Worm (Caenorhabditis elegans) whole organism, L1 larva: ENCODE data around the gene tebp-1.

Experiments
- C16A3.4 ChIP-seq: fragments of 150-350 bp; optimal IDR thresholded peaks from 2 replicates; lab custom pipeline; 2014; ENCODE audit warnings: missing biosample characterization, missing genetic modification characterization
- C34B4.2 ChIP-seq: sonication (generic microtip); optimal IDR thresholded peaks from 2 replicates; lab custom pipeline; 2017; ENCODE audit warnings: mild to moderate bottlenecking, missing genetic modification characterization, missing compliant biosample characterization
- Y116A8C.19 ChIP-seq: sonication (generic microtip); optimal IDR thresholded peaks from 2 replicates; lab custom pipeline; 2016; ENCODE audit warnings: missing compliant biosample characterization, missing genetic modification characterization, borderline replicate concordance
- alr-1 ChIP-seq: fragments of 200-800 bp; sonication (Bioruptor generic); optimal IDR thresholded peaks from 2 replicates; lab custom pipeline; 2018; ENCODE audit warnings: borderline replicate concordance, mild to moderate bottlenecking, missing genetic modification characterization, missing compliant biosample characterization
- aly-2 ChIP-seq: fragments of 150-350 bp; optimal IDR thresholded peaks from 2 replicates; lab custom pipeline; 2014; ENCODE audit warnings: missing biosample characterization, missing genetic modification characterization
- blmp-1 ChIP-seq: fragments of 150-350 bp; optimal IDR thresholded peaks from 2 replicates; lab custom pipeline; 2014; ENCODE audit warnings: missing biosample characterization, missing genetic modification characterization
- ceh-63 ChIP-seq: fragments of 200-800 bp; sonication (Bioruptor generic); optimal IDR thresholded peaks from 2 replicates; lab custom pipeline; 2018; ENCODE audit warnings: mild to moderate bottlenecking, missing genetic modification characterization, missing compliant biosample characterization
- ceh-8 ChIP-seq: fragments of 200-800 bp; sonication (Bioruptor generic); optimal IDR thresholded peaks from 2 replicates; lab custom pipeline; 2018; ENCODE audit warnings: mild to moderate bottlenecking, missing genetic modification characterization, moderate library complexity, missing compliant biosample characterization
- ceh-82 ChIP-seq, 3 experiments: fragments of 150-350 bp in 1 of 3; sonication (generic microtip) in 2 of 3; optimal IDR thresholded peaks; 2 replicates each; lab custom pipeline; 2014 to 2017; ENCODE audit warnings: missing biosample characterization in 3 of 3, missing genetic modification characterization in 3 of 3
- ceh-88 ChIP-seq: fragments of 200-800 bp; sonication (Bioruptor generic); IDR thresholded peaks from 2 replicates; pipeline ENCODE4 v1.3.6; 2022; ENCODE audit warnings: missing genetic modification characterization, missing compliant biosample characterization
- ceh-90 ChIP-seq: sonication (generic microtip); optimal IDR thresholded peaks from 2 replicates; lab custom pipeline; 2016; ENCODE audit warnings: missing genetic modification characterization, missing compliant biosample characterization
- dpl-1 ChIP-seq, 3 experiments: fragments of 150-350 bp in 2 of 3; sonication (generic microtip) in 1 of 3; optimal IDR thresholded peaks; 2 replicates each; lab custom pipeline; 2014 to 2017; ENCODE audit warnings: missing biosample characterization in 3 of 3, missing genetic modification characterization in 3 of 3, missing genetic modification reagents in 3 of 3
- efl-1 ChIP-seq, 4 experiments: fragments of 150-350 bp; optimal IDR thresholded peaks in 3 of 4; peaks in 1 of 4; 1 replicate in 1 of 4; 2 replicates in 3 of 4; lab custom pipeline; 2014; ENCODE audit warnings: missing biosample characterization in 2 of 4, missing genetic modification characterization in 2 of 4, missing genetic modification reagents in 2 of 4
- efl-3 ChIP-seq: fragments of 200-800 bp; sonication (Bioruptor generic); optimal IDR thresholded peaks from 2 replicates; lab custom pipeline; 2018; ENCODE audit warnings: mild to moderate bottlenecking, missing genetic modification characterization, missing compliant biosample characterization
- egl-13 ChIP-seq: sonication (generic microtip); optimal IDR thresholded peaks from 2 replicates; lab custom pipeline; 2016; ENCODE audit warnings: missing genotype, missing genetic modification reagents, missing genetic modification characterization, missing compliant biosample characterization
- egl-27 ChIP-seq, 2 experiments: fragments of 150-350 bp in 1 of 2; sonication (generic microtip); optimal IDR thresholded peaks; 3 replicates each; lab custom pipeline; 2017 to 2018; ENCODE audit warnings: missing biosample characterization in 2 of 2, missing genetic modification characterization in 2 of 2, missing genetic modification reagents in 2 of 2
- elt-3 ChIP-seq, 6 experiments: fragments of 150-350 bp in 1 of 6; sonication (generic microtip); optimal IDR thresholded peaks; 2 replicates each; lab custom pipeline; 2017 to 2018; ENCODE audit warnings: missing biosample characterization in 6 of 6, missing genetic modification characterization in 6 of 6, inconsistent platforms in 1 of 6
- fkh-4 ChIP-seq: sonication (generic microtip); optimal IDR thresholded peaks from 2 replicates; lab custom pipeline; 2016; ENCODE audit warnings: missing compliant biosample characterization, missing genetic modification characterization, borderline replicate concordance
- fos-1 ChIP-seq: fragments of 150-350 bp; optimal IDR thresholded peaks from 2 replicates; lab custom pipeline; 2014; ENCODE audit warnings: missing biosample characterization, missing genetic modification characterization
- hlh-4 ChIP-seq: sonication (generic microtip); optimal IDR thresholded peaks from 2 replicates; lab custom pipeline; 2016; ENCODE audit warnings: mild to moderate bottlenecking, missing genetic modification characterization, missing compliant biosample characterization
- hpl-2 ChIP-seq: fragments of 150-350 bp; optimal IDR thresholded peaks from 2 replicates; lab custom pipeline; 2014; ENCODE audit warnings: missing biosample characterization, missing genetic modification reagents, missing genetic modification characterization
- lin-13 ChIP-seq: fragments of 150-350 bp; optimal IDR thresholded peaks from 2 replicates; lab custom pipeline; 2014; ENCODE audit warnings: missing biosample characterization, missing genetic modification reagents, missing genetic modification characterization
- lin-39 ChIP-seq: fragments of 150-350 bp; optimal IDR thresholded peaks from 2 replicates; lab custom pipeline; 2014; ENCODE audit warnings: missing biosample characterization, missing genetic modification reagents, missing genetic modification characterization
- lir-3 ChIP-seq: sonication (generic microtip); optimal IDR thresholded peaks from 2 replicates; lab custom pipeline; 2016; ENCODE audit warnings: mild to moderate bottlenecking, missing genetic modification characterization, moderate library complexity, missing compliant biosample characterization; ENCODE audit not compliant: poor library complexity
- mab-9 ChIP-seq: fragments of 200-800 bp; sonication (Bioruptor generic); IDR thresholded peaks from 2 replicates; pipeline ENCODE4 v1.3.6; 2022; ENCODE audit warnings: missing genetic modification reagents, missing genetic modification characterization, missing compliant biosample characterization
- mdl-1 ChIP-seq, 2 experiments: fragments of 150-350 bp; optimal IDR thresholded peaks; 2 replicates each; lab custom pipeline; 2014 to 2017; ENCODE audit warnings: missing biosample characterization in 2 of 2, missing genetic modification characterization in 2 of 2, inconsistent platforms in 1 of 2
- mep-1 ChIP-seq: fragments of 150-350 bp; optimal IDR thresholded peaks from 2 replicates; lab custom pipeline; 2014; ENCODE audit warnings: missing biosample characterization, missing genetic modification characterization
- nhr-11 ChIP-seq: fragments of 150-350 bp; optimal IDR thresholded peaks from 2 replicates; lab custom pipeline; 2014; ENCODE audit warnings: missing biosample characterization, missing genetic modification characterization
- nhr-19 ChIP-seq: fragments of 200-800 bp; sonication (Bioruptor generic); conservative IDR thresholded peaks from 2 replicates; pipeline ENCODE4 v1.3.6; 2022; ENCODE audit warnings: missing genetic modification characterization, missing compliant biosample characterization
- nhr-76 ChIP-seq: sonication (generic microtip); optimal IDR thresholded peaks from 2 replicates; lab custom pipeline; 2017; ENCODE audit warnings: missing biosample characterization, missing genetic modification characterization
- nhr-85 ChIP-seq: sonication (generic microtip); peaks from one replicate; lab custom pipeline; 2016; ENCODE audit warnings: missing genetic modification characterization, inconsistent platforms, missing compliant biosample characterization
- nhr-90 ChIP-seq: sonication (generic microtip); optimal IDR thresholded peaks from 2 replicates; lab custom pipeline; 2016; ENCODE audit warnings: mild to moderate bottlenecking, missing genetic modification characterization, missing compliant biosample characterization; ENCODE audit not compliant: poor library complexity
- pqm-1 ChIP-seq: sonication (generic microtip); optimal IDR thresholded peaks from 3 replicates; lab custom pipeline; 2017; ENCODE audit warnings: missing biosample characterization, missing genetic modification characterization
- rnt-1 ChIP-seq: sonication (generic microtip); optimal IDR thresholded peaks from 2 replicates; lab custom pipeline; 2016; ENCODE audit warnings: mild to moderate bottlenecking, missing genetic modification characterization, moderate library complexity, missing compliant biosample characterization
- skn-1 ChIP-seq: fragments of 150-350 bp; optimal IDR thresholded peaks from 2 replicates; lab custom pipeline; 2014; ENCODE audit warnings: missing biosample characterization, missing genetic modification characterization
- snpc-4 ChIP-seq: fragments of 150-350 bp; optimal IDR thresholded peaks from 2 replicates; lab custom pipeline; 2014; ENCODE audit warnings: missing biosample characterization, missing genetic modification characterization
- sox-4 ChIP-seq: sonication (generic microtip); optimal IDR thresholded peaks from 2 replicates; lab custom pipeline; 2016; ENCODE audit warnings: missing genetic modification characterization, missing compliant biosample characterization
- sup-37 ChIP-seq: fragments of 200-800 bp; sonication (Bioruptor generic); optimal IDR thresholded peaks from 2 replicates; lab custom pipeline; 2018; ENCODE audit warnings: mild to moderate bottlenecking, missing genetic modification characterization, missing compliant biosample characterization
- tbx-2 ChIP-seq: sonication (generic microtip); optimal IDR thresholded peaks from 2 replicates; lab custom pipeline; 2016; ENCODE audit warnings: missing genetic modification characterization, missing compliant biosample characterization
- tlp-1 ChIP-seq: fragments of 150-350 bp; optimal IDR thresholded peaks from 2 replicates; lab custom pipeline; 2014; ENCODE audit warnings: missing biosample characterization, missing genetic modification characterization
- unc-30 ChIP-seq: sonication (generic microtip); optimal IDR thresholded peaks from 2 replicates; lab custom pipeline; 2017; ENCODE audit warnings: missing biosample characterization, missing genetic modification characterization
- xbp-1 ChIP-seq: sonication (generic microtip); optimal IDR thresholded peaks from 2 replicates; lab custom pipeline; 2016; ENCODE audit warnings: missing genetic modification characterization, missing compliant biosample characterization

The tebp-1 gene

ce11 chrII:14357936-14358416 lies 3.8 kb upstream of the tebp-1 start, which contains the start of the genes agl-1 and pfs-2 (continued):
- TF ChIP-seq alr-1 (tag; lab: Kevin White, UChicago) (no peak), sup-37 (GFP tag; lab: Kevin White, UChicago) (no peak), egl-13 (tag; lab: Kevin White, UChicago) (peak; percentile 54), nhr-76 (tag; lab: Kevin White, UChicago) (no peak), mab-9 (GFP tag; lab: Robert Waterston, UW) (no peak; the same call in 1 of the 2 replicates), nhr-11 (tag; lab: Kevin White, UChicago) (peak; percentile 19), tlp-1 (tag; lab: Kevin White, UChicago) (no peak), mep-1 (tag; lab: Kevin White, UChicago) (peak; percentile 82), ceh-8 (GFP tag; lab: Kevin White, UChicago) (no peak), efl-3 (GFP tag; lab: Kevin White, UChicago) (no peak), blmp-1 (tag; lab: Kevin White, UChicago) (no peak), unc-30 (tag; lab: Kevin White, UChicago) (no peak), lin-39 (tag; lab: Kevin White, UChicago) (no peak), dpl-1 (GFP tag; optimal IDR thresholded peaks at IDR 0.05; lab: Kevin White, UChicago) (peak; percentile 88 to 92 (median 92)), nhr-90 (tag; lab: Kevin White, UChicago) (peak; percentile 52), nhr-19 (GFP tag; lab: Robert Waterston, UW) (peak; percentile 71), mdl-1 (tag; optimal IDR thresholded peaks at IDR 0.05; lab: Kevin White, UChicago) (peak in 1 of 2 experiments; percentile 84), lin-13 (GFP tag; lab: Kevin White, UChicago) (peak; percentile 30), elt-3 (tag; optimal IDR thresholded peaks at IDR 0.05; lab: Kevin White, UChicago) (peak in 1 of 6 experiments; percentile 34), tbx-2 (peak; percentile 69), nhr-85 (peak; percentile 9), Y116A8C.19 (tag; lab: Kevin White, UChicago) (no peak), aly-2 (no peak), rnt-1 (tag; lab: Kevin White, UChicago) (peak; percentile 87), ceh-82 (tag; optimal IDR thresholded peaks at IDR 0.05; lab: Kevin White, UChicago) (peak; percentile 43 to 81 (median 65)), pqm-1 (no peak), hpl-2 (no peak), ceh-88 (GFP tag; lab: Robert Waterston, UW) (no peak), lir-3 (tag; lab: Kevin White, UChicago) (no peak), hlh-4 (tag; lab: Kevin White, UChicago) (no peak), xbp-1 (tag; lab: Kevin White, UChicago) (peak; percentile 66), snpc-4 (tag; lab: Kevin White, UChicago) (peak; percentile 56), fkh-4 (tag; lab: Kevin White, UChicago) (no peak), C16A3.4 (tag; lab: Kevin White, UChicago) (peak; percentile 76), C34B4.2 (tag; lab: Kevin White, UChicago) (no peak), ceh-63 (GFP tag; lab: Kevin White, UChicago) (no peak), egl-27 (tag; optimal IDR thresholded peaks at IDR 0.05; lab: Kevin White, UChicago) (no peak)

- TF ChIP-seq fos-1 (tag; lab: Kevin White, UChicago) (no peak), unc-30 (tag; lab: Kevin White, UChicago) (no peak), ceh-90 (tag; lab: Kevin White, UChicago) (no peak), skn-1 (no peak), sox-4 (no peak), efl-1 (optimal IDR thresholded peaks at IDR 0.05; lab: Kevin White, UChicago) (no peak), efl-1 (GFP tag; optimal IDR thresholded peaks at IDR 0.05 in 1 of 2; lab: Kevin White, UChicago) (peak in 1 of 2 experiments; percentile 34), nhr-90 (tag; lab: Kevin White, UChicago) (no peak), egl-13 (tag; lab: Kevin White, UChicago) (no peak)
Observed at ce11 chrII:14359007-14359406, 2.8 kb upstream of the tebp-1 start.
